Fruit fly (Drosophila melanogaster): ENCODE results near the gene dyw.

- TF ChIP-seq cic (GFP tag; optimal IDR thresholded peaks at IDR 0.05) (no peak), ovo (GFP tag; optimal IDR thresholded peaks at IDR 0.05) (no peak), Crg-1 (GFP tag; optimal IDR thresholded peaks at IDR 0.05) (no peak), Hr96 (GFP tag; optimal IDR thresholded peaks at IDR 0.05) (no peak), tj (GFP tag; optimal IDR thresholded peaks at IDR 0.05) (peak; percentile 24), CG12768 (GFP tag; optimal IDR thresholded peaks at IDR 0.05) (no peak), CG33017 (tag; optimal IDR thresholded peaks at IDR 0.05) (no peak), Mnt (GFP tag; optimal IDR thresholded peaks at IDR 0.05) (no peak)
These were observed 31.0 kb downstream of the dyw start for dm6 chrX:2662540-2663133.

All from whole organism, adult.